Worm (Caenorhabditis elegans) whole organism, young adult: ENCODE measurements around the gene F20C5.7.
A peak's percentile ranks its signal among the peaks of the same experiment; 100 is the strongest.

Experiments
- B0336.3 ChIP-seq: fragments of 200-800 bp; sonication (Bioruptor generic); IDR thresholded peaks from 2 replicates; pipeline ENCODE4 v1.3.6; 2022; ENCODE audit warnings: missing genetic modification characterization, missing compliant biosample characterization
- C06A6.2 ChIP-seq: fragments of 200-800 bp; sonication (Bioruptor generic); conservative IDR thresholded peaks from 2 replicates; pipeline ENCODE4 v1.3.6; 2022; ENCODE audit warnings: missing genetic modification characterization, missing compliant biosample characterization
- C17E4.6 ChIP-seq: fragments of 200-800 bp; sonication (Bioruptor generic); IDR thresholded peaks from 2 replicates; pipeline ENCODE4 v1.3.6; 2022; ENCODE audit warnings: missing genetic modification reagents, missing genetic modification characterization, missing compliant biosample characterization
- F37B4.10 ChIP-seq: fragments of 200-800 bp; sonication (Bioruptor generic); IDR thresholded peaks from 2 replicates; pipeline ENCODE4 v1.3.6; 2022; ENCODE audit warnings: missing genetic modification characterization, missing compliant biosample characterization
- F39B2.1 ChIP-seq: fragments of 200-800 bp; sonication (Bioruptor generic); IDR thresholded peaks from 2 replicates; pipeline ENCODE4 v1.3.6; 2022; ENCODE audit warnings: missing genetic modification reagents, missing genetic modification characterization, missing compliant biosample characterization
- F52B5.7 ChIP-seq: sonication (generic microtip); optimal IDR thresholded peaks from 2 replicates; lab custom pipeline; 2016; ENCODE audit warnings: mild to moderate bottlenecking, missing genetic modification characterization, missing compliant biosample characterization
- F55B11.4 ChIP-seq: sonication (generic microtip); optimal IDR thresholded peaks from 2 replicates; lab custom pipeline; 2016; ENCODE audit warnings: missing compliant biosample characterization, missing genetic modification characterization, borderline replicate concordance; ENCODE audit not compliant: insufficient read depth
- F57C9.4 ChIP-seq: sonication (generic microtip); optimal IDR thresholded peaks from 2 replicates; lab custom pipeline; 2017; ENCODE audit warnings: mild to moderate bottlenecking, missing genetic modification characterization, missing compliant biosample characterization
- Y53G8AR.9 ChIP-seq: fragments of 200-800 bp; sonication (Bioruptor generic); conservative IDR thresholded peaks from 2 replicates; pipeline ENCODE4 v1.3.6; 2022; ENCODE audit warnings: missing genetic modification reagents, missing genetic modification characterization, missing compliant biosample characterization
- Y56A3A.18 ChIP-seq: fragments of 200-800 bp; sonication (Bioruptor generic); IDR thresholded peaks from 2 replicates; pipeline ENCODE4 v1.3.6; 2022; ENCODE audit warnings: missing genetic modification reagents, missing genetic modification characterization, missing compliant biosample characterization
- Y79H2A.3 ChIP-seq: fragments of 200-800 bp; sonication (Bioruptor generic); conservative IDR thresholded peaks from 2 replicates; pipeline ENCODE4 v1.3.6; 2022; ENCODE audit warnings: missing genetic modification reagents, missing genetic modification characterization, missing compliant biosample characterization
- akir-1 ChIP-seq: fragments of 200-800 bp; sonication (Bioruptor generic); optimal IDR thresholded peaks from 2 replicates; lab custom pipeline; 2018; ENCODE audit warnings: mild to moderate bottlenecking, missing genetic modification characterization, moderate library complexity, missing compliant biosample characterization
- aptf-3 ChIP-seq: fragments of 200-800 bp; sonication (Bioruptor generic); IDR thresholded peaks from 2 replicates; pipeline ENCODE4 v1.3.6; 2022; ENCODE audit warnings: missing genetic modification characterization, missing compliant biosample characterization
- attf-3 ChIP-seq: fragments of 200-800 bp; sonication (Bioruptor generic); conservative IDR thresholded peaks from 2 replicates; pipeline ENCODE4 v1.3.6; 2022; ENCODE audit warnings: missing genetic modification reagents, missing genetic modification characterization, missing compliant biosample characterization
- bed-1 ChIP-seq: fragments of 200-800 bp; sonication (Bioruptor generic); IDR thresholded peaks from 2 replicates; pipeline ENCODE4 v1.3.6; 2022; ENCODE audit warnings: missing genetic modification reagents, missing genetic modification characterization, missing compliant biosample characterization
- bed-2 ChIP-seq: fragments of 200-800 bp; sonication (Bioruptor generic); IDR thresholded peaks from 2 replicates; pipeline ENCODE4 v1.3.6; 2022; ENCODE audit warnings: missing genetic modification reagents, missing genetic modification characterization, missing compliant biosample characterization
- cebp-1 ChIP-seq, 2 experiments: fragments of 200-800 bp in 1 of 2; sonication (Bioruptor generic) in 1 of 2; sonication (generic microtip) in 1 of 2; IDR thresholded peaks in 1 of 2; optimal IDR thresholded peaks in 1 of 2; 2 replicates each; pipeline versions ENCODE4 v1.3.6 to Lab custom; 2017 to 2022; ENCODE audit warnings: missing compliant biosample characterization in 2 of 2, missing genetic modification characterization in 2 of 2, mild to moderate bottlenecking in 1 of 2, missing genetic modification reagents in 1 of 2, moderate library complexity in 1 of 2
- ceh-27 ChIP-seq: fragments of 200-800 bp; sonication (Bioruptor generic); optimal IDR thresholded peaks from 2 replicates; lab custom pipeline; 2018; ENCODE audit warnings: mild to moderate bottlenecking, missing genetic modification characterization, moderate library complexity, missing compliant biosample characterization
- ceh-79 ChIP-seq: sonication (generic microtip); optimal IDR thresholded peaks from 2 replicates; lab custom pipeline; 2017; ENCODE audit warnings: mild to moderate bottlenecking, missing genetic modification characterization, missing compliant biosample characterization
- ceh-91 ChIP-seq: fragments of 200-800 bp; sonication (Bioruptor generic); IDR thresholded peaks from 2 replicates; pipeline ENCODE4 v1.3.6; 2022; ENCODE audit warnings: missing genetic modification reagents, missing genetic modification characterization, missing compliant biosample characterization
- dox-1 ChIP-seq: fragments of 200-800 bp; sonication (Bioruptor generic); IDR thresholded peaks from 2 replicates; pipeline ENCODE4 v1.3.6; 2022; ENCODE audit warnings: missing genetic modification reagents, missing genetic modification characterization, missing compliant biosample characterization
- dpl-1 ChIP-seq: fragments of 150-350 bp; optimal IDR thresholded peaks from 2 replicates; lab custom pipeline; 2014; ENCODE audit warnings: missing biosample characterization, missing genetic modification reagents, missing genetic modification characterization
- egl-18 ChIP-seq: fragments of 200-800 bp; sonication (Bioruptor generic); IDR thresholded peaks from 2 replicates; pipeline ENCODE4 v1.3.6; 2022; ENCODE audit warnings: missing genetic modification reagents, missing genetic modification characterization, missing compliant biosample characterization
- fkh-3 ChIP-seq: sonication (generic microtip); optimal IDR thresholded peaks from 2 replicates; lab custom pipeline; 2016; ENCODE audit warnings: mild to moderate bottlenecking, missing genetic modification characterization, missing compliant biosample characterization
- gei-17 ChIP-seq: fragments of 200-800 bp; sonication (Bioruptor generic); optimal IDR thresholded peaks from 2 replicates; lab custom pipeline; 2018; ENCODE audit warnings: mild to moderate bottlenecking, missing genetic modification characterization, missing compliant biosample characterization
- hlh-12 ChIP-seq: sonication (generic microtip); optimal IDR thresholded peaks from 2 replicates; lab custom pipeline; 2016; ENCODE audit warnings: missing genetic modification characterization, missing compliant biosample characterization
- hsf-1 ChIP-seq: fragments of 200-800 bp; sonication (Bioruptor generic); IDR thresholded peaks from 2 replicates; pipeline ENCODE4 v1.3.6; 2022; ENCODE audit warnings: missing genetic modification reagents, missing genetic modification characterization, missing compliant biosample characterization
- lin-40 ChIP-seq: sonication (generic microtip); optimal IDR thresholded peaks from 2 replicates; lab custom pipeline; 2016; ENCODE audit warnings: missing genetic modification characterization, mild to moderate bottlenecking, missing compliant biosample characterization, missing genotype, missing genetic modification reagents
- mcd-1 ChIP-seq: fragments of 200-800 bp; sonication (Bioruptor generic); IDR thresholded peaks from 2 replicates; pipeline ENCODE4 v1.3.6; 2022; ENCODE audit warnings: missing genetic modification reagents, missing genetic modification characterization, missing compliant biosample characterization
- mel-28 ChIP-seq: sonication (generic microtip); optimal IDR thresholded peaks from 2 replicates; lab custom pipeline; 2016; ENCODE audit warnings: borderline replicate concordance, mild to moderate bottlenecking, missing genetic modification characterization, missing compliant biosample characterization
- nfyb-1 ChIP-seq: fragments of 200-800 bp; sonication (Bioruptor generic); IDR thresholded peaks from 2 replicates; pipeline ENCODE4 v1.3.6; 2022; ENCODE audit warnings: missing genetic modification reagents, missing genetic modification characterization, missing compliant biosample characterization
- nhr-80 ChIP-seq: sonication (generic microtip); optimal IDR thresholded peaks from 2 replicates; lab custom pipeline; 2016; ENCODE audit warnings: missing genetic modification characterization, missing compliant biosample characterization
- repo-1 ChIP-seq: sonication (generic microtip); optimal IDR thresholded peaks from 2 replicates; lab custom pipeline; 2017; ENCODE audit warnings: mild to moderate bottlenecking, missing genetic modification characterization, missing compliant biosample characterization
- snpc-3.4 ChIP-seq: sonication (generic microtip); optimal IDR thresholded peaks from 2 replicates; lab custom pipeline; 2017; ENCODE audit warnings: missing genetic modification characterization, mild to moderate bottlenecking, missing compliant biosample characterization, antibody characterized with exemption, moderate library complexity, missing genotype, missing genetic modification reagents
- somi-1 ChIP-seq: fragments of 200-800 bp; sonication (Bioruptor generic); optimal IDR thresholded peaks from 2 replicates; lab custom pipeline; 2018; ENCODE audit warnings: mild to moderate bottlenecking, missing genetic modification characterization, missing compliant biosample characterization
- tbp1 ChIP-seq: fragments of 200-800 bp; sonication (Bioruptor generic); optimal IDR thresholded peaks from 2 replicates; lab custom pipeline; 2018; ENCODE audit warnings: mild to moderate bottlenecking, missing genetic modification characterization, missing compliant biosample characterization
- ztf-22 ChIP-seq: fragments of 200-800 bp; sonication (Bioruptor generic); optimal IDR thresholded peaks from 2 replicates; lab custom pipeline; 2018; ENCODE audit warnings: mild to moderate bottlenecking, missing genetic modification characterization, moderate library complexity, missing compliant biosample characterization
- ztf-26 ChIP-seq: sonication (generic microtip); optimal IDR thresholded peaks from 2 replicates; lab custom pipeline; 2017; ENCODE audit warnings: missing genetic modification characterization, missing compliant biosample characterization
- ztf-3 ChIP-seq: fragments of 200-800 bp; sonication (Bioruptor generic); optimal IDR thresholded peaks from 2 replicates; lab custom pipeline; 2018; ENCODE audit warnings: mild to moderate bottlenecking, missing genetic modification characterization, missing compliant biosample characterization
- ztf-6 ChIP-seq: fragments of 200-800 bp; sonication (Bioruptor generic); IDR thresholded peaks from 2 replicates; pipeline ENCODE4 v1.3.6; 2022; ENCODE audit warnings: missing genetic modification reagents, missing genetic modification characterization, missing compliant biosample characterization

The F20C5.7 gene

DNA sequence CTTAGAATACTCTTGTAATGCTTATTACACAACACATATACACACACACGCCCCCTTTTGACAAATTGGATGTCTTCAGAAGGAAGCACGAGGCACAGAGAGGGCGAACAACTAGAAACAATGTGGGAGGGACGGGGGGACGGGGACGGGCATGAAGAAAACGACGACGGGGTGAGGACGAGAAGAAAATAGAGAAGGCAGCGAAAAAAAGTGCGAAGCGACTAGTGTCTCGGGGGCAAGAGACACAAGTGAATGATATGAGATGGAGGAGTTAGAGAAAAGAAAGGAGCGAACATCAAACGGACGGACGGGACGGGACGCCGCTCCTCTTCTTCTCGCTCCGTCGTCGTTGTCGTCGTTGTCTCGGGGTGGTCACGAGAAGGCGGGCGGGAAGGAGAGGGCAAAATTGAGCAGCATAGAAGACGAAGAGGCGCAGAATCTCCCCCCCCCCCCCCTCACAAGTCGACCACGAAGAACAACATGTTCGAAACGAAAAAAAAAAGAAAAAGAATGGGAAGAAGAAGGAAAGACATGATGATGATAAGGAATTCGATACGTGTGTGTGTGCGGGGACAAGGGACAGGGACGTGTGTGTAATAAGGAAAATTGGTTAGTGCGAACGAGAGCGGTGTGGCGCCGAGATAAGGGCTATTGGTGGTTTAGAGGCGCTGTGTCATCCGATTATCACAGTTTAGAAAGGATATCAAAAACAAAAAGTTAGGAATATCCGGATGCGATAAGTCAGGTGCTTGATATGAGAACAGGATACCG is 49.6 kb upstream of the F20C5.7 start (continued):
- no peak for TF ChIP-seq C17E4.6 (GFP tag; lab: Robert Waterston, UW)
- peak; percentile 92 for TF ChIP-seq ztf-22 (GFP tag; lab: Kevin White, UChicago)
- TF ChIP-seq hlh-12 (tag; lab: Kevin White, UChicago) = no peak
- TF ChIP-seq mcd-1 (GFP tag; lab: Robert Waterston, UW) = peak; percentile 81
- no peak for TF ChIP-seq akir-1
- peak; percentile 61 for TF ChIP-seq F52B5.7 (tag; lab: Kevin White, UChicago)
- no peak for TF ChIP-seq Y79H2A.3 (GFP tag; lab: Robert Waterston, UW)
- 0 out of 2 replicates have a peak, but pooled peaks have one; percentile 67 for TF ChIP-seq F37B4.10 (GFP tag; lab: Robert Waterston, UW)
- TF ChIP-seq nfyb-1 (GFP tag; lab: Robert Waterston, UW) = 0 out of 2 replicates have a peak, but pooled peaks have one; percentile 71
- TF ChIP-seq ceh-27 = peak; percentile 79
- peak; percentile 83 for TF ChIP-seq lin-40 (tag; lab: Kevin White, UChicago)
- peak; percentile 18 for TF ChIP-seq snpc-3.4
- 0 out of 2 replicates have a peak, but pooled peaks have one; percentile 34 for TF ChIP-seq attf-3
- TF ChIP-seq Y56A3A.18 (GFP tag; lab: Robert Waterston, UW) = peak; percentile 73; the same call in 1 of the 2 replicates
- TF ChIP-seq ceh-91 (GFP tag; lab: Robert Waterston, UW) = no peak
- TF ChIP-seq, all 124 proteins: peak for 51

DNA sequence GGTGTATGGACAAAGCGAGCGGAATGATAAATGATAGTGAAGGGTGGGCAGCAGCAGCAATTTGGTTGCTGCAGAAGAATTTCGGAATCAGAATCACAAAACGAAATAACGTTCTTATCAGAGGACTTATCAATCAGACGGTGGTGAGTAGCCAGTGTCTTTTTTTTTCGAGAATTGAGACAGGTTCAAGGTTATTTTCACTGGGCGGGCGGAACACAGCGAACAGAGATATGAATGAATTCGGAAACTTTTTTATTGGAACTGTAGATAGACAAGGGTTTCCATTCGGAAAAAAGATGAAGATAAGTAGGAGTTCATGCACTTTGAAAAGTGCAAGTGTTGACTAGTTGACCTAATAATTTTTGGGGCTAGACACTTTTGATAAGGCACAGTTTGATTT is 47.7 kb upstream of the F20C5.7 start:
- TF ChIP-seq B0336.3 = no peak
- TF ChIP-seq dox-1 (GFP tag; lab: Robert Waterston, UW) = 0 out of 2 replicates have a peak, but pooled peaks have one; percentile 21
- peak; percentile 94 for TF ChIP-seq nhr-80 (tag; lab: Kevin White, UChicago)
- TF ChIP-seq ceh-79 = no peak
- no peak for TF ChIP-seq dpl-1
- no peak for TF ChIP-seq mel-28 (tag; lab: Kevin White, UChicago)
- peak; percentile 17 for TF ChIP-seq lin-40 (tag; lab: Kevin White, UChicago)
- no peak for TF ChIP-seq bed-1 (GFP tag; lab: Robert Waterston, UW)
- TF ChIP-seq fkh-3 (tag; lab: Kevin White, UChicago) = no peak
- TF ChIP-seq hsf-1 (GFP tag; lab: Robert Waterston, UW) = no peak
- TF ChIP-seq bed-2 (GFP tag; lab: Robert Waterston, UW) = no peak
- TF ChIP-seq ztf-26 (tag; lab: Kevin White, UChicago) = peak; percentile 41

DNA sequence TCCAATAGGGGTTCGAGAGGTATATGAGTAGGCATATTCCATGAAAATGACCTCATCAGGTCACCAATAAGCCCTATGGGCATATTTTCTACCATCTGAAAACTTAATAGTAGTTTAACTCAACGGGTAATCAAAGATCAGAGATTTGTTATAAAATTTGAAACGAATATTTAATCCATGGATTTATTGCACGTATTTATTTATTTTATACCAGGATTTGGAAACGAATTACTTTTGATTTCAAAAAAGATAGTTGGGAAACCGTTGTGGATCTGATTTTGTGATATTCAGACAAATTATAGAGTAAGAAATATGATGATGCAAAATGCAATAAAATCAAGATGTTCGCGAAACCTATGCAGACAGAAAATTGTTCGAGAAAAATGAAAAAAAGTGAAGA is 47.3 kb upstream of the F20C5.7 start, which contains the start of gene C33D9.3:
TSS of gene C33D9.3 (minus strand) at position 101 of the 400 bp plus-strand sequence.
- TF ChIP-seq cebp-1 (GFP tag; IDR thresholded peaks at IDR 0.05; lab: Robert Waterston, UW) (no peak), cebp-1 (tag; optimal IDR thresholded peaks at IDR 0.05; lab: Kevin White, UChicago) (no peak), lin-40 (tag; lab: Kevin White, UChicago) (no peak), F39B2.1 (GFP tag; lab: Robert Waterston, UW) (no peak), F55B11.4 (tag; lab: Kevin White, UChicago) (no peak), Y53G8AR.9 (GFP tag; lab: Robert Waterston, UW) (no peak), tbp1 (GFP tag; lab: Kevin White, UChicago) (no peak), C06A6.2 (no peak), ztf-6 (no peak), egl-18 (GFP tag; lab: Robert Waterston, UW) (no peak), dox-1 (GFP tag; lab: Robert Waterston, UW) (no peak), ztf-3 (no peak), ztf-26 (tag; lab: Kevin White, UChicago) (no peak), gei-17 (GFP tag; lab: Kevin White, UChicago) (no peak), aptf-3 (no peak), repo-1 (tag; lab: Kevin White, UChicago) (no peak), somi-1 (no peak), F57C9.4 (no peak), Y56A3A.18 (GFP tag; lab: Robert Waterston, UW) (no peak), B0336.3 (no peak)
